Worm (Caenorhabditis elegans) whole organism, L2 larva: ENCODE results near the gene R05F9.11.

Experiments used
- C34F6.9 ChIP-seq: fragments of 150-350 bp; optimal IDR thresholded peaks from 2 replicates; lab custom pipeline; 2014; ENCODE audit warnings: missing biosample characterization, missing genetic modification characterization
- F13H6.1 ChIP-seq: sonication (generic microtip); optimal IDR thresholded peaks from 2 replicates; lab custom pipeline; 2016; ENCODE audit warnings: missing genetic modification characterization, missing compliant biosample characterization
- Y55F3AM.14 ChIP-seq: fragments of 200-800 bp; sonication (Bioruptor generic); optimal IDR thresholded peaks from 2 replicates; lab custom pipeline; 2018; ENCODE audit warnings: mild to moderate bottlenecking, missing genetic modification characterization, missing compliant biosample characterization
- ZK546.5 ChIP-seq: sonication (generic microtip); optimal IDR thresholded peaks from 2 replicates; lab custom pipeline; 2017; ENCODE audit warnings: missing biosample characterization, missing genetic modification characterization
- alr-1 ChIP-seq: fragments of 150-350 bp; optimal IDR thresholded peaks from 2 replicates; lab custom pipeline; 2014; ENCODE audit warnings: missing biosample characterization, missing genetic modification characterization
- aly-2 ChIP-seq: fragments of 150-350 bp; optimal IDR thresholded peaks from 2 replicates; lab custom pipeline; 2014; ENCODE audit warnings: missing biosample characterization, missing genetic modification characterization
- blmp-1 ChIP-seq: sonication (generic microtip); optimal IDR thresholded peaks from 2 replicates; lab custom pipeline; 2017; ENCODE audit warnings: missing genetic modification characterization, mild to moderate bottlenecking, missing compliant biosample characterization, antibody characterized with exemption, moderate library complexity; ENCODE audit not compliant: insufficient read depth
- ceh-16 ChIP-seq: fragments of 150-350 bp; optimal IDR thresholded peaks from 2 replicates; lab custom pipeline; 2014; ENCODE audit warnings: missing biosample characterization, missing genetic modification characterization
- dmd-4 ChIP-seq: sonication (generic microtip); optimal IDR thresholded peaks from 2 replicates; lab custom pipeline; 2017; ENCODE audit warnings: missing biosample characterization, missing genetic modification characterization
- egl-27 ChIP-seq: sonication (generic microtip); optimal IDR thresholded peaks from 3 replicates; lab custom pipeline; 2017; ENCODE audit warnings: missing biosample characterization, missing genetic modification reagents, missing genetic modification characterization
- elt-1 ChIP-seq: fragments of 150-350 bp; optimal IDR thresholded peaks from 2 replicates; lab custom pipeline; 2014; ENCODE audit warnings: missing biosample characterization, missing genetic modification characterization
- elt-3 ChIP-seq: sonication (generic microtip); optimal IDR thresholded peaks from 2 replicates; lab custom pipeline; 2017; ENCODE audit warnings: missing biosample characterization, missing genetic modification characterization
- fos-1 ChIP-seq: fragments of 150-350 bp; optimal IDR thresholded peaks from 2 replicates; lab custom pipeline; 2014; ENCODE audit warnings: missing biosample characterization, missing genetic modification characterization
- gmeb-1 ChIP-seq: fragments of 150-350 bp; optimal IDR thresholded peaks from 2 replicates; lab custom pipeline; 2014; ENCODE audit warnings: missing biosample characterization, missing genetic modification characterization
- lin-11 ChIP-seq: fragments of 150-350 bp; sonication (generic microtip); optimal IDR thresholded peaks from 2 replicates; lab custom pipeline; 2014; ENCODE audit warnings: missing biosample characterization, missing genetic modification characterization, inconsistent platforms, mixed read lengths
- lin-13 ChIP-seq: fragments of 150-350 bp; optimal IDR thresholded peaks from 2 replicates; lab custom pipeline; 2014; ENCODE audit warnings: missing biosample characterization, missing genetic modification reagents, missing genetic modification characterization
- lin-39 ChIP-seq: fragments of 150-350 bp; optimal IDR thresholded peaks from 2 replicates; lab custom pipeline; 2014; ENCODE audit warnings: missing biosample characterization, missing genetic modification reagents, missing genetic modification characterization
- lsy-2 ChIP-seq, 2 experiments: fragments of 150-350 bp in 1 of 2; sonication (generic microtip) in 1 of 2; optimal IDR thresholded peaks; 2 replicates each; lab custom pipeline; 2014 to 2017; ENCODE audit warnings: missing biosample characterization in 2 of 2, missing genetic modification characterization in 2 of 2
- mab-5 ChIP-seq: fragments of 150-350 bp; optimal IDR thresholded peaks from 2 replicates; lab custom pipeline; 2014; ENCODE audit warnings: missing biosample characterization, missing genetic modification characterization
- mbf-1 ChIP-seq: sonication (generic microtip); optimal IDR thresholded peaks from 2 replicates; lab custom pipeline; 2017; ENCODE audit warnings: missing biosample characterization, missing genetic modification characterization
- mdl-1 ChIP-seq, 2 experiments: fragments of 150-350 bp in 1 of 2; sonication (generic microtip) in 1 of 2; optimal IDR thresholded peaks; 2 replicates each; lab custom pipeline; 2017; ENCODE audit warnings: missing biosample characterization in 2 of 2, missing genetic modification characterization in 2 of 2
- nhr-10 ChIP-seq: sonication (generic microtip); optimal IDR thresholded peaks from 2 replicates; lab custom pipeline; 2017; ENCODE audit warnings: missing biosample characterization, missing genetic modification characterization
- nhr-11 ChIP-seq: fragments of 150-350 bp; optimal IDR thresholded peaks from 2 replicates; lab custom pipeline; 2014; ENCODE audit warnings: missing biosample characterization, missing genetic modification characterization
- nhr-12 ChIP-seq: fragments of 150-350 bp; optimal IDR thresholded peaks from 2 replicates; lab custom pipeline; 2014; ENCODE audit warnings: missing biosample characterization, missing genetic modification characterization
- nhr-129 ChIP-seq: fragments of 150-350 bp; optimal IDR thresholded peaks from 2 replicates; lab custom pipeline; 2014; ENCODE audit warnings: missing biosample characterization, missing genetic modification characterization
- nhr-21 ChIP-seq: fragments of 150-350 bp; optimal IDR thresholded peaks from 2 replicates; lab custom pipeline; 2014; ENCODE audit warnings: missing biosample characterization, missing genetic modification characterization
- nhr-23 ChIP-seq: fragments of 150-350 bp; optimal IDR thresholded peaks from 2 replicates; lab custom pipeline; 2014; ENCODE audit warnings: missing biosample characterization, missing genetic modification reagents, missing genetic modification characterization
- nhr-237 ChIP-seq: fragments of 150-350 bp; optimal IDR thresholded peaks from 2 replicates; lab custom pipeline; 2014; ENCODE audit warnings: missing biosample characterization, missing genetic modification characterization
- nhr-25 ChIP-seq: fragments of 150-350 bp; sonication (generic microtip); optimal IDR thresholded peaks from 3 replicates; lab custom pipeline; 2014; ENCODE audit warnings: missing biosample characterization, missing genetic modification characterization
- nhr-6 ChIP-seq: fragments of 150-350 bp; optimal IDR thresholded peaks from 2 replicates; lab custom pipeline; 2014; ENCODE audit warnings: missing biosample characterization, missing genetic modification characterization
- nhr-77 ChIP-seq: fragments of 150-350 bp; optimal IDR thresholded peaks from 2 replicates; lab custom pipeline; 2014; ENCODE audit warnings: missing biosample characterization, missing genetic modification characterization
- peb-1 ChIP-seq: fragments of 150-350 bp; optimal IDR thresholded peaks from 2 replicates; lab custom pipeline; 2014; ENCODE audit warnings: missing biosample characterization, missing genetic modification characterization
- skn-1 ChIP-seq: sonication (generic microtip); optimal IDR thresholded peaks from 2 replicates; lab custom pipeline; 2017; ENCODE audit warnings: missing biosample characterization, missing genetic modification characterization
- sma-3 ChIP-seq: sonication (generic microtip); optimal IDR thresholded peaks from 2 replicates; lab custom pipeline; 2016; ENCODE audit warnings: missing genetic modification reagents, missing genetic modification characterization, missing compliant biosample characterization
- sma-9 ChIP-seq, 2 experiments: fragments of 150-350 bp in 1 of 2; sonication (generic microtip) in 1 of 2; optimal IDR thresholded peaks; 2 replicates each; lab custom pipeline; 2014 to 2016; ENCODE audit warnings: missing genetic modification characterization in 2 of 2, mild to moderate bottlenecking in 1 of 2, missing biosample characterization in 1 of 2, missing compliant biosample characterization in 1 of 2, missing genetic modification reagents in 1 of 2, moderate library complexity in 1 of 2
- snpc-4 ChIP-seq: fragments of 150-350 bp; optimal IDR thresholded peaks from 2 replicates; lab custom pipeline; 2014; ENCODE audit warnings: missing biosample characterization, missing genetic modification characterization
- unc-39 ChIP-seq: fragments of 150-350 bp; optimal IDR thresholded peaks from 2 replicates; lab custom pipeline; 2014; ENCODE audit warnings: missing biosample characterization, missing genetic modification characterization
- unc-55 ChIP-seq: fragments of 150-350 bp; sonication (generic microtip); optimal IDR thresholded peaks from 3 replicates; lab custom pipeline; 2014; ENCODE audit warnings: missing biosample characterization, missing genetic modification reagents, missing genetic modification characterization
- unc-62 ChIP-seq: fragments of 150-350 bp; optimal IDR thresholded peaks from 2 replicates; lab custom pipeline; 2014; ENCODE audit warnings: missing biosample characterization, missing genetic modification reagents, missing genetic modification characterization
- zag-1 ChIP-seq: fragments of 150-350 bp; optimal IDR thresholded peaks from 2 replicates; lab custom pipeline; 2014; ENCODE audit warnings: missing biosample characterization, missing genetic modification characterization
- ztf-1 ChIP-seq: fragments of 200-800 bp; sonication (Bioruptor generic); conservative IDR thresholded peaks from 2 replicates; pipeline ENCODE4 v1.3.6; 2022; ENCODE audit warnings: missing genetic modification characterization, missing compliant biosample characterization
- ztf-11 ChIP-seq: sonication (generic microtip); optimal IDR thresholded peaks from 2 replicates; lab custom pipeline; 2017; ENCODE audit warnings: missing biosample characterization, missing genetic modification characterization
- ztf-4 ChIP-seq: fragments of 150-350 bp; optimal IDR thresholded peaks from 2 replicates; lab custom pipeline; 2014; ENCODE audit warnings: missing biosample characterization, missing genetic modification characterization

R05F9.11 gene

ce11 chrII:4914214-4914613 is at the start of gene R05F9.11:
TSS of gene R05F9.11 (minus strand) at chrII:4914218.
- TF ChIP-seq nhr-25 (tag; lab: Kevin White, UChicago) (no peak), aly-2 (tag; lab: Kevin White, UChicago) (no peak), dmd-4 (tag; lab: Kevin White, UChicago) (no peak), alr-1 (no peak), nhr-21 (tag; lab: Kevin White, UChicago) (no peak), egl-27 (tag; lab: Kevin White, UChicago) (no peak), mbf-1 (tag; lab: Kevin White, UChicago) (no peak), nhr-10 (no peak), sma-3 (GFP tag; lab: Kevin White, UChicago) (no peak), mdl-1 (tag; optimal IDR thresholded peaks at IDR 0.05; lab: Kevin White, UChicago) (no peak), snpc-4 (no peak)

DNA sequence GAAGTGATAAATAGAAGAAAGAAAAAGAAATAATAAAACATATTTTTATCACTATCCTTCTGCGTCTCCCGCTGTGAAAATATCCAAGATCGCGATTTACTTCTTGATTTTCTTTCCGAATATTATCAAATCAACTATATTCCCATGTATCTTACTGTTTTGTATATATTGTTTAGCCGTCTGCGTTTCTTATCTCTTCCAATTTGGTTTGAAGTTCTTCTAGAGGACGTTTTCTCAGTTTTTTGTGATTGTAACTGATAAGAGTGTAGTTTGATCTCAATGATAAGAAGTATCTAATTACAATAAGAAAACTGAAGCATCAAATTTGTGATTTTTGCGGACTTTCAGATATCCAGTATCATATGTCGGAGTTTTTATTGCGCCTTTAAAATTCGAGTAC is 46.7 kb upstream of the R05F9.11 start:
- TF ChIP-seq lsy-2 (tag; optimal IDR thresholded peaks at IDR 0.05; lab: Kevin White, UChicago) (no peak), sma-9 (GFP tag; optimal IDR thresholded peaks at IDR 0.05; lab: Kevin White, UChicago) (peak; percentile 16), sma-9 (tag; optimal IDR thresholded peaks at IDR 0.05; lab: Kevin White, UChicago) (no peak), lin-11 (tag; lab: Kevin White, UChicago) (no peak), sma-3 (GFP tag; lab: Kevin White, UChicago) (peak; percentile 19), fos-1 (peak; percentile 42), mab-5 (tag; lab: Kevin White, UChicago) (no peak)

DNA sequence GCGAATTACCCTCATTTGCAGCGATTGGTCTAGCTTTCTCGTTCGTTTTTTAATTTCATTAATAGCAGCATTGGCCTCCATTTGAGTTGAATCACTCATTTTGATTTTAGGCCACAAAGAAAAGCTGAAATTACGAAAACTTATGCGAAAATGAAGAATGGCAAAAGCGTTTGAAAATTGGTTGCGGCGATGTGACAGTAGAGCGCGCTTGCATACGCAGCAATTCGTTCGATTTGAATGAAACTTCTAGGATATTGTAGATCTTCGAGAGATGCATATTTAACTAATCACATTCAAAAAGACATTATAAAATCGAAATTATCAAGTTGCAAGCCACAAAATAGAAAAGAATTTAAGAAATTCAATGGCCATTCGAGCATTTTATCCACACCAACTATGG is 45.7 kb upstream of the R05F9.11 start, which contains the start of gene ulp-2:
ulp-2 (minus strand) TSS at position 158 of the 400 bp plus-strand sequence.
- TF ChIP-seq C34F6.9 (tag; lab: Kevin White, UChicago) (peak; percentile 46), lsy-2 (tag; optimal IDR thresholded peaks at IDR 0.05; lab: Kevin White, UChicago) (peak in 1 of 2 experiments; percentile 26), ztf-11 (tag; lab: Kevin White, UChicago) (no peak), unc-55 (GFP tag; lab: Kevin White, UChicago) (peak; percentile 39), Y55F3AM.14 (GFP tag; lab: Kevin White, UChicago) (no peak), ztf-1 (GFP tag; lab: Robert Waterston, UW) (no peak), F13H6.1 (tag; lab: Kevin White, UChicago) (no peak), nhr-129 (tag; lab: Kevin White, UChicago) (peak; percentile 58), zag-1 (no peak)

DNA sequence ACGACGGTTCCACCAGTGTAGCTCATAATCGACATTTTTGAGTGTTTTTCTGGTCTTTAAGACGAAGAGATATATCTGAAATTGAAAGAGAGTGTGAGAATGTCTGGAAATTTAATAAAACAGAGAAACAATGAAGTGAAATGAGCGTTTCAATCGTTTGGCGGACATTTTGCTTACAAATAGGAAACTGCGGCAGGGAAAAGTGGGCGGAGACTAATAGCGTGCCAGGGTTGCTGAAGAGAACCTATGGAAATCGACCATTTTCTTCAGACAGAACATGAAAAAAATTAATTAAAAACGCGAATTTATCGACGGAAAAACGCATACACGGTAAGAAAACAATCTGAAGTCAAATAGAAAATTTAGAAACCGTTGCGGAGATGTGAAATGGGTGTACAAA is 41.3 kb upstream of the R05F9.11 start, which contains the start of gene pbs-3:
pbs-3 (minus strand) TSS at position 75 of the 400 bp plus-strand sequence.
- TF ChIP-seq lin-13 (GFP tag; lab: Kevin White, UChicago) = peak; percentile 76
- TF ChIP-seq lin-11 (tag; lab: Kevin White, UChicago) = peak; percentile 28
- TF ChIP-seq sma-9 (GFP tag; optimal IDR thresholded peaks at IDR 0.05; lab: Kevin White, UChicago) = peak; percentile 33
- TF ChIP-seq sma-9 (tag; optimal IDR thresholded peaks at IDR 0.05; lab: Kevin White, UChicago) = no peak
- no peak for TF ChIP-seq alr-1
- no peak for TF ChIP-seq nhr-12 (tag; lab: Kevin White, UChicago)
- TF ChIP-seq snpc-4 = peak; percentile 33
- TF ChIP-seq ztf-4 (tag; lab: Kevin White, UChicago) = no peak
- no peak for TF ChIP-seq egl-27 (tag; lab: Kevin White, UChicago)
- no peak for TF ChIP-seq dmd-4 (tag; lab: Kevin White, UChicago)
- no peak for TF ChIP-seq nhr-77 (tag; lab: Kevin White, UChicago)
- TF ChIP-seq C34F6.9 (tag; lab: Kevin White, UChicago) = peak; percentile 77
- no peak for TF ChIP-seq ZK546.5 (tag; lab: Kevin White, UChicago)
- no peak for TF ChIP-seq mbf-1 (tag; lab: Kevin White, UChicago)
- no peak for TF ChIP-seq nhr-10
- TF ChIP-seq blmp-1 (tag; lab: Kevin White, UChicago) = no peak
- peak; percentile 22 to 76 for TF ChIP-seq lsy-2 (tag; optimal IDR thresholded peaks at IDR 0.05; lab: Kevin White, UChicago)
- TF ChIP-seq skn-1 = peak; percentile 89
- TF ChIP-seq lin-39 (tag; lab: Kevin White, UChicago) = no peak
- no peak for TF ChIP-seq elt-1 (tag; lab: Kevin White, UChicago)
- TF ChIP-seq peb-1 (tag; lab: Kevin White, UChicago) = no peak
- peak; percentile 37 for TF ChIP-seq fos-1
- no peak for TF ChIP-seq Y55F3AM.14 (GFP tag; lab: Kevin White, UChicago)
- TF ChIP-seq nhr-11 (tag; lab: Kevin White, UChicago) = no peak
- TF ChIP-seq mab-5 (tag; lab: Kevin White, UChicago) = no peak
- no peak for TF ChIP-seq elt-3 (tag; lab: Kevin White, UChicago)
- TF ChIP-seq nhr-21 (tag; lab: Kevin White, UChicago) = peak; percentile 41
- TF ChIP-seq nhr-6 (tag; lab: Kevin White, UChicago) = no peak
- TF ChIP-seq ztf-1 (GFP tag; lab: Robert Waterston, UW) = no peak
- TF ChIP-seq sma-3 (GFP tag; lab: Kevin White, UChicago) = peak; percentile 45
- no peak for TF ChIP-seq mdl-1 (tag; optimal IDR thresholded peaks at IDR 0.05; lab: Kevin White, UChicago)
- TF ChIP-seq nhr-23 (tag; lab: Kevin White, UChicago) = no peak
- TF ChIP-seq aly-2 (tag; lab: Kevin White, UChicago) = no peak
- peak; percentile 25 for TF ChIP-seq gmeb-1 (tag; lab: Kevin White, UChicago)
- no peak for TF ChIP-seq unc-62 (GFP tag; lab: Kevin White, UChicago)
- peak; percentile 46 for TF ChIP-seq nhr-25 (tag; lab: Kevin White, UChicago)
- no peak for TF ChIP-seq nhr-237
- no peak for TF ChIP-seq unc-39 (tag; lab: Kevin White, UChicago)
- no peak for TF ChIP-seq ztf-11 (tag; lab: Kevin White, UChicago)
- peak; percentile 79 for TF ChIP-seq unc-55 (GFP tag; lab: Kevin White, UChicago)
- no peak for TF ChIP-seq ceh-16
- TF ChIP-seq nhr-129 (tag; lab: Kevin White, UChicago) = peak; percentile 84
- TF ChIP-seq zag-1 = no peak
